Fruit fly (Drosophila melanogaster) whole organism, prepupa: ENCODE measurements around the gene wdn.

Experiments
- CG10669 ChIP-seq: fragments of 200-800 bp; sonication (Bioruptor generic); optimal IDR thresholded peaks from 3 replicates; lab custom pipeline; 2018; ENCODE audit warnings: missing biosample characterization, mild to moderate bottlenecking, missing genetic modification characterization, moderate library complexity
- CG11294 ChIP-seq: fragments of 200-800 bp; sonication (Bioruptor generic); IDR thresholded peaks from 2 replicates; pipeline ENCODE4 v1.3.6; 2022; ENCODE audit warnings: missing biosample characterization, missing genetic modification characterization
- CG11762 ChIP-seq: fragments of 200-800 bp; sonication (Bioruptor generic); optimal IDR thresholded peaks from 3 replicates; lab custom pipeline; 2016; ENCODE audit warnings: missing biosample characterization, missing genetic modification characterization; ENCODE audit not compliant: insufficient read depth
- CG11902 ChIP-seq: fragments of 200-800 bp; sonication (Bioruptor generic); optimal IDR thresholded peaks from 3 replicates; lab custom pipeline; 2016; ENCODE audit warnings: missing biosample characterization, missing genetic modification characterization
- CG3032 ChIP-seq: fragments of 200-800 bp; optimal IDR thresholded peaks from 2 replicates; lab custom pipeline; 2019; ENCODE audit warnings: missing biosample characterization, mild to moderate bottlenecking, missing genetic modification characterization, moderate library complexity
- CG31627 ChIP-seq: fragments of 200-800 bp; sonication (Bioruptor generic); optimal IDR thresholded peaks from 3 replicates; lab custom pipeline; 2016; ENCODE audit warnings: missing biosample characterization, missing genetic modification characterization
- CG32006 ChIP-seq: fragments of 200-800 bp; sonication (Bioruptor generic); optimal IDR thresholded peaks from 3 replicates; lab custom pipeline; 2017; ENCODE audit warnings: missing biosample characterization, mild to moderate bottlenecking, missing genetic modification characterization
- CG3919 ChIP-seq: fragments of 200-800 bp; sonication (Bioruptor generic); optimal IDR thresholded peaks from 3 replicates; lab custom pipeline; 2016; ENCODE audit warnings: missing biosample characterization, missing genetic modification characterization
- CG4318 ChIP-seq: fragments of 200-800 bp; sonication (Bioruptor generic); optimal IDR thresholded peaks from 3 replicates; lab custom pipeline; 2017; ENCODE audit warnings: missing biosample characterization, mild to moderate bottlenecking, missing genetic modification characterization
- CG6276 ChIP-seq: fragments of 200-800 bp; sonication (Bioruptor generic); optimal IDR thresholded peaks from 2 replicates; lab custom pipeline; 2017; ENCODE audit warnings: missing biosample characterization, mild to moderate bottlenecking, missing genetic modification characterization
- CG6808 ChIP-seq: fragments of 200-800 bp; sonication (Bioruptor generic); optimal IDR thresholded peaks from 3 replicates; lab custom pipeline; 2017; ENCODE audit warnings: missing biosample characterization, missing genetic modification characterization, mild to moderate bottlenecking, moderate library complexity, missing genetic modification reagents
- CG6854 ChIP-seq: fragments of 200-800 bp; sonication (Bioruptor generic); optimal IDR thresholded peaks from 2 replicates; lab custom pipeline; 2017; ENCODE audit warnings: missing biosample characterization, mild to moderate bottlenecking, missing genetic modification characterization
- CG8119 ChIP-seq: fragments of 200-800 bp; sonication (Bioruptor generic); IDR thresholded peaks from 3 replicates; pipeline ENCODE4 v1.3.6; 2022; ENCODE audit warnings: missing biosample characterization, missing genetic modification characterization
- CG8319 ChIP-seq: fragments of 200-800 bp; sonication (Bioruptor generic); optimal IDR thresholded peaks from 3 replicates; lab custom pipeline; 2016; ENCODE audit warnings: missing biosample characterization, missing genetic modification characterization
- CG8632 ChIP-seq: fragments of 200-800 bp; sonication (Bioruptor generic); optimal IDR thresholded peaks from 3 replicates; lab custom pipeline; 2016; ENCODE audit warnings: missing biosample characterization, missing genetic modification characterization
- Eip75B ChIP-seq: fragments of 200-800 bp; sonication (Bioruptor generic); optimal IDR thresholded peaks from 3 replicates; lab custom pipeline; 2016; ENCODE audit warnings: missing biosample characterization, missing genetic modification characterization
- Eip78C ChIP-seq: fragments of 200-800 bp; sonication (Bioruptor generic); peaks from one replicate; lab custom pipeline; 2016; ENCODE audit warnings: missing biosample characterization, missing genetic modification characterization
- Eip93F ChIP-seq: fragments of 200-800 bp; sonication (Bioruptor generic); optimal IDR thresholded peaks from 2 replicates; lab custom pipeline; 2016; ENCODE audit warnings: missing biosample characterization, mild to moderate bottlenecking, missing genetic modification characterization
- Ets21C ChIP-seq: fragments of 200-800 bp; sonication (Bioruptor generic); optimal IDR thresholded peaks from 3 replicates; lab custom pipeline; 2016; ENCODE audit warnings: missing biosample characterization, missing genetic modification characterization
- Gug ChIP-seq: fragments of 200-800 bp; sonication (Bioruptor generic); IDR thresholded peaks from 2 replicates; pipeline ENCODE4 v1.3.6; 2022; ENCODE audit warnings: missing biosample characterization, missing genetic modification characterization
- Hr38 ChIP-seq: sonication (Bioruptor generic); optimal IDR thresholded peaks from 2 replicates; lab custom pipeline; 2016; ENCODE audit warnings: missing biosample characterization, missing genetic modification characterization
- Hr39 ChIP-seq: fragments of 200-800 bp; sonication (Bioruptor generic); optimal IDR thresholded peaks from 2 replicates; lab custom pipeline; 2016; ENCODE audit warnings: missing biosample characterization, missing genetic modification characterization
- Hr4 ChIP-seq: fragments of 200-800 bp; sonication (Bioruptor generic); optimal IDR thresholded peaks from 3 replicates; lab custom pipeline; 2016; ENCODE audit warnings: missing biosample characterization, missing genetic modification characterization
- Met ChIP-seq: fragments of 200-800 bp; sonication (Bioruptor generic); optimal IDR thresholded peaks from 3 replicates; lab custom pipeline; 2016; ENCODE audit warnings: missing biosample characterization, missing genetic modification characterization
- OdsH ChIP-seq: fragments of 200-800 bp; sonication (Bioruptor generic); optimal IDR thresholded peaks from 3 replicates; lab custom pipeline; 2016; ENCODE audit warnings: missing biosample characterization, missing genetic modification characterization
- Smox ChIP-seq: fragments of 200-800 bp; sonication (Bioruptor generic); optimal IDR thresholded peaks from 3 replicates; lab custom pipeline; 2016; ENCODE audit warnings: missing biosample characterization, missing genetic modification characterization
- Sox102F ChIP-seq: fragments of 200-800 bp; sonication (Bioruptor generic); optimal IDR thresholded peaks from 2 replicates; lab custom pipeline; 2016; ENCODE audit warnings: missing biosample characterization, mild to moderate bottlenecking, missing genetic modification characterization
- Sox15 ChIP-seq: fragments of 200-800 bp; sonication (Bioruptor generic); optimal IDR thresholded peaks from 3 replicates; lab custom pipeline; 2016; ENCODE audit warnings: missing biosample characterization, missing genetic modification characterization
- cyc ChIP-seq: fragments of 200-800 bp; sonication (Bioruptor generic); optimal IDR thresholded peaks from 3 replicates; lab custom pipeline; 2016; ENCODE audit warnings: missing biosample characterization, missing genetic modification characterization
- dac ChIP-seq: fragments of 200-800 bp; sonication (Bioruptor generic); optimal IDR thresholded peaks from 2 replicates; lab custom pipeline; 2017; ENCODE audit warnings: missing biosample characterization, mild to moderate bottlenecking, missing genetic modification characterization
- eg ChIP-seq: fragments of 200-800 bp; sonication (Bioruptor generic); IDR thresholded peaks from 3 replicates; pipeline ENCODE4 v1.3.6; 2022; ENCODE audit warnings: missing biosample characterization, missing genetic modification characterization
- esn ChIP-seq: fragments of 200-800 bp; sonication (Bioruptor generic); optimal IDR thresholded peaks from 2 replicates; lab custom pipeline; 2016; ENCODE audit warnings: missing biosample characterization, mild to moderate bottlenecking, missing genetic modification characterization, moderate library complexity
- fd59A ChIP-seq: fragments of 200-800 bp; sonication (Bioruptor generic); optimal IDR thresholded peaks from 2 replicates; lab custom pipeline; 2017; ENCODE audit warnings: missing biosample characterization, mild to moderate bottlenecking, missing genetic modification characterization, missing genetic modification reagents
- fd85E ChIP-seq: fragments of 200-800 bp; sonication (Bioruptor generic); optimal IDR thresholded peaks from 3 replicates; lab custom pipeline; 2016; ENCODE audit warnings: missing biosample characterization, missing genetic modification characterization
- lz ChIP-seq: fragments of 200-800 bp; sonication (Bioruptor generic); optimal IDR thresholded peaks from 3 replicates; lab custom pipeline; 2016; ENCODE audit warnings: missing biosample characterization, missing genetic modification characterization
- net ChIP-seq: fragments of 200-800 bp; sonication (Bioruptor generic); optimal IDR thresholded peaks from 3 replicates; lab custom pipeline; 2016; ENCODE audit warnings: missing biosample characterization, missing genetic modification characterization
- pdm3 ChIP-seq: fragments of 200-800 bp; sonication (Bioruptor generic); optimal IDR thresholded peaks from 3 replicates; lab custom pipeline; 2016; ENCODE audit warnings: missing biosample characterization, missing genetic modification characterization
- salr ChIP-seq, 2 experiments: fragments of 200-800 bp; sonication (Bioruptor generic); optimal IDR thresholded peaks; 3 replicates each; lab custom pipeline; 2016 to 2018; ENCODE audit warnings: missing biosample characterization in 2 of 2, missing genetic modification characterization in 2 of 2, mild to moderate bottlenecking in 1 of 2
- spab ChIP-seq: fragments of 200-800 bp; sonication (Bioruptor generic); optimal IDR thresholded peaks from 2 replicates; lab custom pipeline; 2017; ENCODE audit warnings: missing biosample characterization, mild to moderate bottlenecking, missing genetic modification characterization, missing genetic modification reagents
- ss ChIP-seq, 2 experiments: fragments of 200-800 bp; sonication (Bioruptor generic); optimal IDR thresholded peaks; 2 replicates in 1 of 2; 3 replicates in 1 of 2; lab custom pipeline; 2017 to 2018; ENCODE audit warnings: mild to moderate bottlenecking in 2 of 2, missing biosample characterization in 2 of 2, missing genetic modification characterization in 2 of 2, moderate library complexity in 1 of 2
- svp ChIP-seq: fragments of 200-800 bp; sonication (Bioruptor generic); peaks from one replicate; lab custom pipeline; 2016; ENCODE audit warnings: missing biosample characterization, missing genetic modification characterization
- topi ChIP-seq: fragments of 200-800 bp; sonication (Bioruptor generic); optimal IDR thresholded peaks from 3 replicates; lab custom pipeline; 2016; ENCODE audit warnings: missing biosample characterization, missing genetic modification characterization

wdn gene

DNA sequence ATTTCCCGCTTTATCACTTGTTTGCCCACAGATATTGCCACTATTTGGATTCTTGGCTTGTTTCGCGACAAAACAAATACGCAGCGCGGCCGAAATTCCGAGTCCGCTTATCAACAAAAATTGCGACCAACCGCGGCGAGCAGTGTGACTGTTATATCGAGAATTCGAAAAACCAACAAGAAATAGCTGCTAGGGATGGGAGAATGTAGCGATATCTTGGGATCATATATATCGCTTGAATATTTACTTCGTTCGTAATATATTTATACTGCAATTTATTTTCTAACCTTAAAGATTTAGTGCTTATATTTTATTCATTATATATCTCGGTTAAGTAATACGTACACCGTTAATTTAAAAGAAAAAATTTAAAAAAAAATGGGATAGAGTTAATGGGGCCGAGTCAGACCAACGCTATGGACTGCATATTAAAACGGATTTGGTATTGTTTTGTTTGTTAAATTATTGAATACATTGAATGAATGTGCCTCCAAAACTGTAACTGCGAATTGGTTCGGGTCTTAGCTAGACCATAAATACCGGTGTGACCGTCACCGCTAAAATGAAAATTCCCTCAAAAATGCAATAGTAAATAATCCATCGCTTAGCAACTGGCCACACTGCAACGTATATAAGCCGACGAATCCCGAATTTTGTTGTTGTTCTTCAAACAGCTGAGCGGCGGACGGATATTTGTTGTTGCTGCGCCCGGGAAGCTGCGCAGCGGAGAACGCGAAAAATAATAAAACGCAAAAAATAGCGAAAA lies 33.7 kb upstream of the wdn start, which contains the start of the genes Apc and spg (continued):
- TF ChIP-seq Hr38 (GFP tag; lab: Kevin White, UChicago) (no peak), CG3919 (GFP tag; lab: Kevin White, UChicago) (peak; percentile 33), CG32006 (GFP tag; lab: Kevin White, UChicago) (no peak), eg (peak; percentile 35; the same call in 1 of the 3 replicates), CG4318 (GFP tag; lab: Kevin White, UChicago) (no peak), CG6854 (GFP tag; lab: Kevin White, UChicago) (peak; percentile 66), CG3032 (tag; lab: Kevin White, UChicago) (peak; percentile 42), net (peak; percentile 27), Smox (GFP tag; lab: Kevin White, UChicago) (no peak)

DNA sequence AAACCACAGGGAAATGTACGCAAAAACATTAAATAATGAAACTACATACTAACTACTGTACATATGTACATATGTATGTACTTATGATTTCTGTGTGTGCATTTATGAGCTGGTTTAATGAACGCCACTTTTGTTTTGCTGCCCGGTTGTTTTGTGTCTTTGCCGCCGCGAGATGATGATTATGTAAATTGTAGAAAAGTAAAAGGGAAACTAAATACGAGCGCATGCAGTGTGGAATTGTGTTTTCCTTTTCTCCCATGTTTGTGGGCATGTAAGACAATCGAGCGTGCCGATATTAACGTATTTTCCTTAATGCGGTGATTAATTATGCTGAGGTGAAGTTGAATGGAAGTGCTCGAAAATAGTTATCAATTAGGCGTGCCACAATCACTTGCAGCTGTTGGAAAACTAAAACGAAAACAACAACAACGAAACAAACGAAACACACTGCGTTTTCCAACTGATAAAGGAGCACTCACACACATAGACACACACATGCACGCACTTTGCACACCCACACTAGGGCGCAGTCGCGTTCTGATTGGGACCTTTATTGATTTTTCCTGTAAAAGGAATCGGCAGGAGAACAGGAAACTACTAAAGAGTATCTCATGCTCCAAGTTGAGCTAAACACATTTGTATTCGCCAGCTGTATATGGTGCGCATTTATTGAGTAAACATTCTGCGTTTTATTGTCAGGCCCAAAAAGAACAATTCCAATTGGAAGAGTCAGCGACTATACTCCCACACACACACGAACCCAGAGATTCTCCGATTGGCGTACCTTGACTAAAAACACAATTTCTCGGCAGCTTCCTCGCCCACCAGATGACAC lies 32.9 kb upstream of the wdn start:
- TF ChIP-seq ss (GFP tag; optimal IDR thresholded peaks at IDR 0.05; lab: Kevin White, UChicago) = no peak

DNA sequence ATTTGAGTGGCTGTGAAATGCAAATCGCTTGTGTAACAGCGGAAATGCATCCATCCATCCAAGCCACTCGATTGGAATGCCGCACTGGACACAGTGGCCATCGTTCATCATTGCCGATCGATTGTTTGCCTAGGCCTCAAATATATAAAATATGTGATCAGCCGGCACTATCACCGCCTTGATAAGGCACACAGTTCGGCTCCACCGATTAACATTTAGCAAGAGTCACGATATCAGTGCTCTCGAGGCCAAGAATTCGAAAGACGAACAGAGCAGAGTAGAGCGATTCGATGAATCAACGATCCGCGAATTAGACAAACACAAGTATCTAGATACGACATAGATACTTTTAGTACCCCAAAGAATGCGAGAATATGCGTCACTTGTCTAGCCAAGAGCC lies 31.3 kb upstream of the wdn start:
- TF ChIP-seq Gug (GFP tag; lab: Robert Waterston, UW) = no peak
- TF ChIP-seq svp (GFP tag; lab: Kevin White, UChicago) = peak; percentile 93

DNA sequence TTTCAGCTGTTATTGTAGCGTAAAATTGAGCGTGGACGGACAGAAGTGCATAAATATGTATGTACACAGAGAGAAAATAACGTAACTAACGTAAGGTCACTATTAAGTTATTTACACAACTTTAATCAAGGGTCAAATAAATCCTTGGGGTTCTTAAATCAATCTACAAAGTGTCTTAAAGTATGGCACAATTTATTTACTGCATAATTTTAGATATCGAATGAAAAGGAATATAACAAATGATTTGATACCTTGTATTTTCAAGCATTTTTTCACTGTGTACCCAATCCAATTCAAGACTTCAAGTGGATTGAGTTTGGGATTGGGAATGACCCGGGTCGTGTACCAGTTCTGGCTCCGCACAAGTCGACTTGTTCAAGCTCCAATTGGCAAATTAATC lies 30.8 kb upstream of the wdn start:
- TF ChIP-seq svp (GFP tag; lab: Kevin White, UChicago) (no peak), CG11902 (GFP tag; lab: Kevin White, UChicago) (no peak), CG6808 (no peak), spab (GFP tag; lab: Kevin White, UChicago) (no peak), Hr39 (no peak), lz (GFP tag; lab: Kevin White, UChicago) (no peak), Eip78C (GFP tag; lab: Kevin White, UChicago) (peak; percentile 78), eg (peak; percentile 32; the same call in 1 of the 3 replicates), Smox (GFP tag; lab: Kevin White, UChicago) (no peak), dac (GFP tag; lab: Kevin White, UChicago) (no peak), Sox102F (GFP tag; lab: Kevin White, UChicago) (no peak), net (peak; percentile 45), CG6854 (GFP tag; lab: Kevin White, UChicago) (no peak), cyc (no peak), Hr4 (GFP tag; lab: Kevin White, UChicago) (no peak), Met (no peak), CG6276 (no peak), CG8119 (GFP tag; lab: Robert Waterston, UW) (peak; percentile 75), CG11762 (GFP tag; lab: Kevin White, UChicago) (peak; percentile 7), Hr38 (GFP tag; lab: Kevin White, UChicago) (no peak), OdsH (no peak), CG31627 (no peak), CG11294 (GFP tag; lab: Robert Waterston, UW) (no peak), pdm3 (GFP tag; lab: Kevin White, UChicago) (peak; percentile 12), salr (GFP tag; optimal IDR thresholded peaks at IDR 0.05; lab: Kevin White, UChicago) (peak in 1 of 2 experiments; percentile 41), fd59A (no peak), Eip75B (GFP tag; lab: Kevin White, UChicago) (no peak), esn (GFP tag; lab: Kevin White, UChicago) (no peak), Ets21C (GFP tag; lab: Kevin White, UChicago) (no peak), fd85E (GFP tag; lab: Kevin White, UChicago) (no peak), topi (GFP tag; lab: Kevin White, UChicago) (no peak), Sox15 (no peak), CG10669 (GFP tag; lab: Kevin White, UChicago) (no peak), CG8632 (GFP tag; lab: Kevin White, UChicago) (no peak), Eip93F (GFP tag; lab: Kevin White, UChicago) (no peak), CG4318 (GFP tag; lab: Kevin White, UChicago) (no peak), CG8319 (GFP tag; lab: Kevin White, UChicago) (no peak)
